Worm (Caenorhabditis elegans) whole organism, L4 larva: ENCODE data around the gene bath-38.

Source experiments
- D1046.2 ChIP-seq: fragments of 200-800 bp; sonication (Bioruptor generic); IDR thresholded peaks from 2 replicates; pipeline ENCODE4 v1.3.6; 2022; ENCODE audit warnings: missing genetic modification characterization, missing compliant biosample characterization
- F26F4.8 ChIP-seq: fragments of 200-800 bp; sonication (Bioruptor generic); conservative IDR thresholded peaks from 2 replicates; pipeline ENCODE4 v1.3.6; 2022; ENCODE audit warnings: missing genetic modification characterization, missing compliant biosample characterization
- F44E2.7 ChIP-seq: fragments of 200-800 bp; sonication (Bioruptor generic); IDR thresholded peaks from 2 replicates; pipeline ENCODE4 v2.1.2; 2022; ENCODE audit warnings: missing genetic modification characterization, missing compliant biosample characterization
- T20F7.1 ChIP-seq: fragments of 200-800 bp; sonication (Bioruptor generic); optimal IDR thresholded peaks from 2 replicates; lab custom pipeline; 2018; ENCODE audit warnings: mild to moderate bottlenecking, missing genetic modification characterization, missing compliant biosample characterization
- T26A8.4 ChIP-seq: fragments of 200-800 bp; sonication (Bioruptor generic); IDR thresholded peaks from 2 replicates; pipeline ENCODE4 v1.3.6; 2022; ENCODE audit warnings: missing genetic modification characterization, missing compliant biosample characterization
- Y105C5A.15 ChIP-seq: fragments of 200-800 bp; sonication (Bioruptor generic); IDR thresholded peaks from 2 replicates; pipeline ENCODE4 v1.3.6; 2022; ENCODE audit warnings: missing genetic modification characterization, missing compliant biosample characterization
- Y48G9A.11 ChIP-seq: fragments of 200-800 bp; sonication (Bioruptor generic); IDR thresholded peaks from 2 replicates; pipeline ENCODE4 v1.3.6; 2022; ENCODE audit warnings: missing genetic modification reagents, missing genetic modification characterization, missing compliant biosample characterization
- Y75B8A.6 ChIP-seq: fragments of 200-800 bp; sonication (Bioruptor generic); IDR thresholded peaks from 2 replicates; pipeline ENCODE4 v1.3.6; 2022; ENCODE audit warnings: missing genetic modification reagents, missing genetic modification characterization, missing compliant biosample characterization
- ZK337.2 ChIP-seq: fragments of 200-800 bp; sonication (Bioruptor generic); IDR thresholded peaks from 2 replicates; pipeline ENCODE4 v1.3.6; 2022; ENCODE audit warnings: missing genetic modification reagents, missing genetic modification characterization, missing compliant biosample characterization
- arid-1 ChIP-seq: fragments of 200-800 bp; sonication (Bioruptor generic); conservative IDR thresholded peaks from 2 replicates; pipeline ENCODE4 v1.3.6; 2022; ENCODE audit warnings: missing genetic modification reagents, missing genetic modification characterization, missing compliant biosample characterization
- ceh-20 ChIP-seq: fragments of 200-800 bp; sonication (Bioruptor generic); IDR thresholded peaks from 2 replicates; pipeline ENCODE4 v1.3.6; 2022; ENCODE audit warnings: missing genetic modification reagents, missing genetic modification characterization, missing compliant biosample characterization
- ctbp-1 ChIP-seq: fragments of 200-800 bp; sonication (Bioruptor generic); IDR thresholded peaks from 2 replicates; pipeline ENCODE4 v1.3.6; 2022; ENCODE audit warnings: missing genetic modification reagents, missing genetic modification characterization, missing compliant biosample characterization
- daf-19 ChIP-seq: fragments of 200-800 bp; sonication (Bioruptor generic); conservative IDR thresholded peaks from 2 replicates; pipeline ENCODE4 v1.3.6; 2022; ENCODE audit warnings: missing genetic modification characterization, missing compliant biosample characterization
- daf-8 ChIP-seq: fragments of 200-800 bp; sonication (Bioruptor generic); IDR thresholded peaks from 2 replicates; pipeline ENCODE4 v1.3.6; 2022; ENCODE audit warnings: missing genetic modification characterization, missing compliant biosample characterization
- dmd-6 ChIP-seq: fragments of 200-800 bp; sonication (Bioruptor generic); IDR thresholded peaks from 2 replicates; pipeline ENCODE4 v1.3.6; 2022; ENCODE audit warnings: missing genetic modification reagents, missing genetic modification characterization, missing compliant biosample characterization
- dmd-8 ChIP-seq: fragments of 200-800 bp; sonication (Bioruptor generic); IDR thresholded peaks from 2 replicates; pipeline ENCODE4 v1.3.6; 2022; ENCODE audit warnings: missing genetic modification characterization, missing compliant biosample characterization
- dmd-9 ChIP-seq: fragments of 200-800 bp; sonication (Bioruptor generic); IDR thresholded peaks from 2 replicates; pipeline ENCODE4 v1.3.6; 2022; ENCODE audit warnings: missing genetic modification reagents, missing genetic modification characterization, missing compliant biosample characterization
- dpl-1 ChIP-seq: fragments of 150-350 bp; optimal IDR thresholded peaks from 2 replicates; lab custom pipeline; 2014; ENCODE audit warnings: missing biosample characterization, missing genetic modification reagents, missing genetic modification characterization
- duxl-1 ChIP-seq: sonication (generic microtip); optimal IDR thresholded peaks from 2 replicates; lab custom pipeline; 2016; ENCODE audit warnings: mild to moderate bottlenecking, missing genetic modification characterization, moderate library complexity, missing compliant biosample characterization; ENCODE audit not compliant: poor library complexity
- dve-1 ChIP-seq: sonication (generic microtip); optimal IDR thresholded peaks from 2 replicates; lab custom pipeline; 2017; ENCODE audit warnings: antibody characterized with exemption, mild to moderate bottlenecking, missing genetic modification characterization, missing compliant biosample characterization; ENCODE audit not compliant: insufficient read depth
- egl-43 ChIP-seq: fragments of 200-800 bp; sonication (Bioruptor generic); IDR thresholded peaks from 2 replicates; pipeline ENCODE4 v1.3.6; 2022; ENCODE audit warnings: missing genetic modification reagents, missing genetic modification characterization, missing compliant biosample characterization
- hlh-11 ChIP-seq: fragments of 200-800 bp; sonication (Bioruptor generic); optimal IDR thresholded peaks from 2 replicates; lab custom pipeline; 2018; ENCODE audit warnings: mild to moderate bottlenecking, missing genetic modification characterization, missing compliant biosample characterization
- hlh-30 ChIP-seq: sonication (generic microtip); optimal IDR thresholded peaks from 2 replicates; lab custom pipeline; 2017; ENCODE audit warnings: antibody characterized with exemption, mild to moderate bottlenecking, missing genetic modification characterization, missing compliant biosample characterization; ENCODE audit not compliant: insufficient read depth
- hmg-1.1 ChIP-seq: fragments of 200-800 bp; sonication (Bioruptor generic); IDR thresholded peaks from 2 replicates; pipeline ENCODE4 v1.3.6; 2022; ENCODE audit warnings: missing genetic modification reagents, missing genetic modification characterization, missing compliant biosample characterization
- lim-7 ChIP-seq: fragments of 200-800 bp; sonication (Bioruptor generic); IDR thresholded peaks from 2 replicates; pipeline ENCODE4 v1.3.6; 2022; ENCODE audit warnings: missing genetic modification characterization, missing compliant biosample characterization
- lin-1 ChIP-seq: fragments of 200-800 bp; sonication (Bioruptor generic); IDR thresholded peaks from 2 replicates; pipeline ENCODE4 v1.3.6; 2022; ENCODE audit warnings: missing genetic modification reagents, missing genetic modification characterization, missing compliant biosample characterization
- lin-15B ChIP-seq: fragments of 150-350 bp; sonication (generic microtip); optimal IDR thresholded peaks from 3 replicates; lab custom pipeline; 2014; ENCODE audit warnings: missing biosample characterization, missing genetic modification characterization
- lin-29 ChIP-seq: fragments of 200-800 bp; sonication (Bioruptor generic); IDR thresholded peaks from 2 replicates; pipeline ENCODE4 v1.3.6; 2022; ENCODE audit warnings: missing genetic modification reagents, missing genetic modification characterization, missing compliant biosample characterization
- lsy-2 ChIP-seq, 2 experiments: fragments of 150-350 bp in 1 of 2; sonication (generic microtip) in 1 of 2; optimal IDR thresholded peaks; 2 replicates each; lab custom pipeline; 2014 to 2017; ENCODE audit warnings: missing biosample characterization in 2 of 2, missing genetic modification characterization in 2 of 2
- madf-9 ChIP-seq: fragments of 200-800 bp; sonication (Bioruptor generic); conservative IDR thresholded peaks from 2 replicates; pipeline ENCODE4 v1.3.6; 2022; ENCODE audit warnings: missing genetic modification reagents, missing genetic modification characterization, missing compliant biosample characterization
- mdt-29 ChIP-seq: fragments of 200-800 bp; sonication (Bioruptor generic); IDR thresholded peaks from 2 replicates; pipeline ENCODE4 v1.3.6; 2022; ENCODE audit warnings: missing genetic modification reagents, missing genetic modification characterization, missing compliant biosample characterization
- mep-1 ChIP-seq: fragments of 150-350 bp; sonication (generic microtip); optimal IDR thresholded peaks from 3 replicates; lab custom pipeline; 2014; ENCODE audit warnings: missing biosample characterization, missing genetic modification characterization
- mxl-3 ChIP-seq: fragments of 200-800 bp; sonication (Bioruptor generic); optimal IDR thresholded peaks from 2 replicates; lab custom pipeline; 2018; ENCODE audit warnings: mild to moderate bottlenecking, missing genetic modification characterization, missing compliant biosample characterization
- nhr-102 ChIP-seq: sonication (generic microtip); optimal IDR thresholded peaks from 2 replicates; lab custom pipeline; 2016; ENCODE audit warnings: mild to moderate bottlenecking, missing genetic modification characterization, moderate library complexity, missing compliant biosample characterization
- nhr-11 ChIP-seq: fragments of 150-350 bp; optimal IDR thresholded peaks from 2 replicates; lab custom pipeline; 2014; ENCODE audit warnings: missing biosample characterization, missing genetic modification characterization
- nhr-28 ChIP-seq: fragments of 150-350 bp; optimal IDR thresholded peaks from 2 replicates; lab custom pipeline; 2014; ENCODE audit warnings: missing biosample characterization, missing genetic modification characterization
- nhr-41 ChIP-seq: fragments of 200-800 bp; sonication (Bioruptor generic); IDR thresholded peaks from 2 replicates; pipeline ENCODE4 v1.3.6; 2022; ENCODE audit warnings: missing genetic modification reagents, missing genetic modification characterization, missing compliant biosample characterization
- nhr-42 ChIP-seq: fragments of 200-800 bp; sonication (Bioruptor generic); IDR thresholded peaks from 2 replicates; pipeline ENCODE4 v1.3.6; 2022; ENCODE audit warnings: missing genetic modification characterization, missing compliant biosample characterization
- nhr-48 ChIP-seq: sonication (generic microtip); optimal IDR thresholded peaks from 2 replicates; lab custom pipeline; 2016; ENCODE audit warnings: mild to moderate bottlenecking, missing genetic modification characterization, missing compliant biosample characterization
- nhr-77 ChIP-seq: fragments of 150-350 bp; optimal IDR thresholded peaks from 2 replicates; lab custom pipeline; 2014; ENCODE audit warnings: missing biosample characterization, missing genetic modification characterization
- php-3 ChIP-seq: fragments of 200-800 bp; sonication (Bioruptor generic); IDR thresholded peaks from 2 replicates; pipeline ENCODE4 v1.3.6; 2022; ENCODE audit warnings: missing genetic modification reagents, missing genetic modification characterization, missing compliant biosample characterization
- rbr-2 ChIP-seq: sonication (generic microtip); optimal IDR thresholded peaks from 2 replicates; lab custom pipeline; 2016; ENCODE audit warnings: missing genotype, missing genetic modification characterization, missing compliant biosample characterization
- saeg-2 ChIP-seq: fragments of 200-800 bp; sonication (Bioruptor generic); IDR thresholded peaks from 2 replicates; pipeline ENCODE4 v1.3.6; 2022; ENCODE audit warnings: missing genetic modification reagents, missing genetic modification characterization, missing compliant biosample characterization
- snpc-1.2 ChIP-seq: fragments of 200-800 bp; sonication (Bioruptor generic); IDR thresholded peaks from 2 replicates; pipeline ENCODE4 v1.3.6; 2022; ENCODE audit warnings: missing genetic modification reagents, missing genetic modification characterization, missing compliant biosample characterization
- spr-1 ChIP-seq: sonication (generic microtip); optimal IDR thresholded peaks from 2 replicates; lab custom pipeline; 2016; ENCODE audit warnings: mild to moderate bottlenecking, missing genetic modification characterization, missing compliant biosample characterization
- tag-97 ChIP-seq: fragments of 200-800 bp; sonication (Bioruptor generic); IDR thresholded peaks from 2 replicates; pipeline ENCODE4 v1.3.6; 2022; ENCODE audit warnings: missing genetic modification characterization, missing compliant biosample characterization
- tra-1 ChIP-seq: fragments of 200-800 bp; sonication (Bioruptor generic); IDR thresholded peaks from 2 replicates; pipeline ENCODE4 v1.3.6; 2022; ENCODE audit warnings: missing genetic modification reagents, missing genetic modification characterization, missing compliant biosample characterization
- unc-130 ChIP-seq: sonication (generic microtip); optimal IDR thresholded peaks from 2 replicates; lab custom pipeline; 2016; ENCODE audit warnings: missing genetic modification reagents, missing genetic modification characterization, missing compliant biosample characterization
- zip-11 ChIP-seq: fragments of 200-800 bp; sonication (Bioruptor generic); IDR thresholded peaks from 2 replicates; pipeline ENCODE4 v1.3.6; 2022; ENCODE audit warnings: missing genetic modification characterization, missing compliant biosample characterization

The bath-38 gene

ce11 chrII:10033163-10033871, 11.8 kb downstream of the bath-38 start, which contains the start of gene mtcu-2:
Gene mtcu-2 (minus strand): TSS chrII:10033213.
- peak; percentile 40 for TF ChIP-seq duxl-1 (tag; lab: Kevin White, UChicago)
- peak; percentile 99 for TF ChIP-seq hmg-1.1 (GFP tag; lab: Robert Waterston, UW)
- TF ChIP-seq Y75B8A.6 (GFP tag; lab: Robert Waterston, UW) = peak; percentile 93
- peak; percentile 99 for TF ChIP-seq ceh-20
- peak; percentile 56 for TF ChIP-seq mxl-3 (GFP tag; lab: Kevin White, UChicago)
- peak; percentile 79 for TF ChIP-seq nhr-102 (tag; lab: Kevin White, UChicago)
- TF ChIP-seq lsy-2 (tag; optimal IDR thresholded peaks at IDR 0.05; lab: Kevin White, UChicago) = peak; percentile 65 to 90
- TF ChIP-seq daf-19 = peak; percentile 98
- TF ChIP-seq F44E2.7 (GFP tag; lab: Robert Waterston, UW) = peak; percentile 81
- peak; percentile 71 for TF ChIP-seq hlh-11 (tag; lab: Kevin White, UChicago)
- TF ChIP-seq nhr-42 (GFP tag; lab: Robert Waterston, UW) = peak; percentile 98
- TF ChIP-seq zip-11 (GFP tag; lab: Robert Waterston, UW) = peak; percentile 78; the same call in 1 of the 2 replicates
- peak; percentile 94 for TF ChIP-seq tag-97 (GFP tag; lab: Robert Waterston, UW)
- TF ChIP-seq mdt-29 = peak; percentile 96
- TF ChIP-seq egl-43 = peak; percentile 99
- TF ChIP-seq arid-1 = peak; percentile 98
- TF ChIP-seq nhr-77 (tag; lab: Kevin White, UChicago) = peak; percentile 45
- TF ChIP-seq lin-1 (GFP tag; lab: Robert Waterston, UW) = peak; percentile 96
- peak; percentile 84 for TF ChIP-seq T20F7.1 (GFP tag; lab: Kevin White, UChicago)
- peak; percentile 68 for TF ChIP-seq hlh-30 (tag; lab: Kevin White, UChicago)
- TF ChIP-seq dpl-1 (GFP tag; lab: Kevin White, UChicago) = peak; percentile 67
- TF ChIP-seq daf-8 (GFP tag; lab: Robert Waterston, UW) = peak; percentile 92; the same call in 1 of the 2 replicates
- peak; percentile 97 for TF ChIP-seq saeg-2 (GFP tag; lab: Robert Waterston, UW)
- TF ChIP-seq mep-1 (tag; lab: Kevin White, UChicago) = peak; percentile 87
- TF ChIP-seq dmd-9 = peak; percentile 99
- peak; percentile 57 for TF ChIP-seq nhr-48 (tag; lab: Kevin White, UChicago)
- peak; percentile 99 for TF ChIP-seq T26A8.4 (GFP tag; lab: Robert Waterston, UW)
- TF ChIP-seq lin-15B (tag; lab: Kevin White, UChicago) = peak; percentile 57
- 0 out of 2 replicates have a peak, but pooled peaks have one; percentile 31 for TF ChIP-seq F26F4.8 (GFP tag; lab: Robert Waterston, UW)
- peak; percentile 55 for TF ChIP-seq spr-1 (tag; lab: Kevin White, UChicago)
- TF ChIP-seq D1046.2 (GFP tag; lab: Robert Waterston, UW) = peak; percentile 98
- TF ChIP-seq lim-7 (GFP tag; lab: Robert Waterston, UW) = peak; percentile 83
- TF ChIP-seq snpc-1.2 = peak; percentile 95
- TF ChIP-seq dmd-8 = peak; percentile 82
- peak; percentile 66; the same call in 1 of the 2 replicates for TF ChIP-seq Y105C5A.15 (GFP tag; lab: Robert Waterston, UW)
- peak; percentile 94 for TF ChIP-seq php-3 (GFP tag; lab: Robert Waterston, UW)
- TF ChIP-seq dmd-6 (GFP tag; lab: Robert Waterston, UW) = peak; percentile 98
- TF ChIP-seq Y48G9A.11 (GFP tag; lab: Robert Waterston, UW) = peak; percentile 96
- TF ChIP-seq lin-29 (GFP tag; lab: Robert Waterston, UW) = peak; percentile 92
- peak; percentile 94 for TF ChIP-seq nhr-41 (GFP tag; lab: Robert Waterston, UW)
- TF ChIP-seq nhr-28 (tag; lab: Kevin White, UChicago) = peak; percentile 27
- peak; percentile 58 for TF ChIP-seq dve-1 (tag; lab: Kevin White, UChicago)
- TF ChIP-seq tra-1 (GFP tag; lab: Robert Waterston, UW) = peak; percentile 99
- TF ChIP-seq nhr-11 = peak; percentile 80
- TF ChIP-seq ctbp-1 (GFP tag; lab: Robert Waterston, UW) = peak; percentile 98
- TF ChIP-seq madf-9 (GFP tag; lab: Robert Waterston, UW) = peak; percentile 94
- peak; percentile 97 for TF ChIP-seq ZK337.2 (GFP tag; lab: Robert Waterston, UW)
- TF ChIP-seq rbr-2 = peak; percentile 81
- TF ChIP-seq unc-130 = peak; percentile 83
